Fruit fly (Drosophila melanogaster) whole organism, prepupa: ENCODE measurements around the gene CG12010.

Source experiments
- Blimp-1 ChIP-seq: fragments of 200-800 bp; sonication (Bioruptor generic); optimal IDR thresholded peaks from 3 replicates; lab custom pipeline; 2017; ENCODE audit warnings: missing biosample characterization, missing genetic modification characterization, mild to moderate bottlenecking, moderate library complexity, missing genetic modification reagents
- CG11294 ChIP-seq: fragments of 200-800 bp; sonication (Bioruptor generic); IDR thresholded peaks from 2 replicates; pipeline ENCODE4 v1.3.6; 2022; ENCODE audit warnings: missing biosample characterization, missing genetic modification characterization
- CG32006 ChIP-seq: fragments of 200-800 bp; sonication (Bioruptor generic); optimal IDR thresholded peaks from 3 replicates; lab custom pipeline; 2017; ENCODE audit warnings: missing biosample characterization, mild to moderate bottlenecking, missing genetic modification characterization
- CG3919 ChIP-seq: fragments of 200-800 bp; sonication (Bioruptor generic); optimal IDR thresholded peaks from 3 replicates; lab custom pipeline; 2016; ENCODE audit warnings: missing biosample characterization, missing genetic modification characterization
- Ets21C ChIP-seq: fragments of 200-800 bp; sonication (Bioruptor generic); optimal IDR thresholded peaks from 3 replicates; lab custom pipeline; 2016; ENCODE audit warnings: missing biosample characterization, missing genetic modification characterization
- Hr4 ChIP-seq: fragments of 200-800 bp; sonication (Bioruptor generic); optimal IDR thresholded peaks from 3 replicates; lab custom pipeline; 2016; ENCODE audit warnings: missing biosample characterization, missing genetic modification characterization
- Lpt ChIP-seq: fragments of 200-800 bp; sonication (Bioruptor generic); optimal IDR thresholded peaks from 3 replicates; lab custom pipeline; 2016; ENCODE audit warnings: missing biosample characterization, missing genetic modification characterization
- Smox ChIP-seq: fragments of 200-800 bp; sonication (Bioruptor generic); optimal IDR thresholded peaks from 3 replicates; lab custom pipeline; 2016; ENCODE audit warnings: missing biosample characterization, missing genetic modification characterization
- Sox15 ChIP-seq: fragments of 200-800 bp; sonication (Bioruptor generic); optimal IDR thresholded peaks from 3 replicates; lab custom pipeline; 2016; ENCODE audit warnings: missing biosample characterization, missing genetic modification characterization
- fd59A ChIP-seq: fragments of 200-800 bp; sonication (Bioruptor generic); optimal IDR thresholded peaks from 2 replicates; lab custom pipeline; 2017; ENCODE audit warnings: missing biosample characterization, mild to moderate bottlenecking, missing genetic modification characterization, missing genetic modification reagents
- net ChIP-seq: fragments of 200-800 bp; sonication (Bioruptor generic); optimal IDR thresholded peaks from 3 replicates; lab custom pipeline; 2016; ENCODE audit warnings: missing biosample characterization, missing genetic modification characterization
- svp ChIP-seq: fragments of 200-800 bp; sonication (Bioruptor generic); peaks from one replicate; lab custom pipeline; 2016; ENCODE audit warnings: missing biosample characterization, missing genetic modification characterization

DNA sequence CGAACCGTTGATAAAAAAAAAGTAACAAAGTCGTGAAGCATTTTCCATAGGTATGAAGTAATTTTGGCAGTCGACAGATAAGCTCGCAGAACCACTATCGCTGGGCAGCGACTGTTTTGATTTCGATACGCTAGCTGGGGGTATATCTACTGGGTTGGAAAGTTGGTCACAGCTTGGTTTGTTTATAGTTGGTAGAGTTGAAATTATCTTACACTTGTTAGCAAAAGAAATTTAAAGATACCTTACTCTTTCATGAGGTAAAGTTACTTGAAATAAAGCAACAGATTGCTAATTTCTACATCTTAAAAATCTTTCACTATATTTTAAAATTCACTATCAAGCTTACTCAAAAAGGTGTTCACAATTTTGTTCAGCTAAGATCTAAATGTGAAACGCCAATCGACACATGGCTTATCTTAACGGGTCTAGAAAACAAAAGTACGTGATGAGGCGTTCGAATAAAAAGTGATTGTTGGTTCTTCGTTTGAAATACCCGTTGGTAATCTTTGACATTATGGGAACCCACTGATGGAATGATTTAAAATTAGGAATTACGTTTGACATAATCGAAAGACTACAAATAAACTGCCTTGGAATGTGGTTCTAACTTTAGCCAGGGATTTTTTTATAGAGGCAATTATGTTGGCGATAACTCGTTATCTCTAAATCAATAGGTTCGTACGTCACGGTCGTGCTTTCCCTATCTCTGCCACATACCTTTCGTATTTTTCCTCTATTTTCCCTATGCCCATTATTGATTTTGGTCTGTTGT lies 23.3 kb upstream of the CG12010 start:
- TF ChIP-seq Blimp-1 (no peak), svp (no peak), fd59A (GFP tag; lab: Kevin White, UChicago) (no peak), CG11294 (no peak), Hr4 (GFP tag; lab: Kevin White, UChicago) (no peak), Smox (no peak), CG3919 (GFP tag; lab: Kevin White, UChicago) (no peak), net (GFP tag; lab: Kevin White, UChicago) (no peak), Sox15 (no peak), Lpt (GFP tag; lab: Kevin White, UChicago) (no peak), CG32006 (GFP tag; lab: Kevin White, UChicago) (no peak), Ets21C (GFP tag; lab: Kevin White, UChicago) (no peak)
